Fruit fly (Drosophila melanogaster) whole organism, embryonic: Measurements from ENCODE around the gene mmy.

Experiments
- Atf-2 ChIP-seq: fragments of 200-800 bp; sonication (Bioruptor generic); optimal IDR thresholded peaks from 2 replicates; lab custom pipeline; 2016; ENCODE audit warnings: missing biosample characterization, missing genetic modification characterization
- BEAF-32 ChIP-seq: fragments of 200-800 bp; sonication (Bioruptor generic); optimal IDR thresholded peaks from 3 replicates; lab custom pipeline; 2017; ENCODE audit warnings: missing biosample characterization, missing genetic modification characterization, mild to moderate bottlenecking, moderate library complexity, missing genetic modification reagents
- Bgb ChIP-seq: fragments of 200-800 bp; sonication (Bioruptor generic); IDR thresholded peaks from 2 replicates; pipeline ENCODE4 v1.3.6; 2022; ENCODE audit warnings: missing biosample characterization, missing genetic modification characterization; ENCODE audit not compliant: partially characterized antibody
- CG12391 ChIP-seq: fragments of 200-800 bp; sonication (Bioruptor generic); optimal IDR thresholded peaks from 3 replicates; lab custom pipeline; 2018; ENCODE audit warnings: missing biosample characterization, mild to moderate bottlenecking, missing genetic modification characterization, moderate library complexity
- CG12942 ChIP-seq: fragments of 200-800 bp; sonication (Bioruptor generic); optimal IDR thresholded peaks from 3 replicates; lab custom pipeline; 2016; ENCODE audit warnings: missing biosample characterization, missing genetic modification characterization
- CG13775 ChIP-seq: fragments of 200-800 bp; sonication (Bioruptor generic); optimal IDR thresholded peaks from 3 replicates; lab custom pipeline; 2017; ENCODE audit warnings: missing biosample characterization, mild to moderate bottlenecking, missing genetic modification characterization
- CG14860 ChIP-seq: fragments of 200-800 bp; sonication (Bioruptor generic); IDR thresholded peaks from 3 replicates; pipeline ENCODE4 v1.3.6; 2022; ENCODE audit warnings: missing biosample characterization, missing genetic modification characterization; ENCODE audit not compliant: partially characterized antibody
- CG15696 ChIP-seq: fragments of 200-800 bp; sonication (Bioruptor generic); optimal IDR thresholded peaks from 2 replicates; lab custom pipeline; 2019; ENCODE audit warnings: missing biosample characterization, mild to moderate bottlenecking, missing genetic modification characterization, moderate library complexity
- CG1602 ChIP-seq: fragments of 200-800 bp; sonication (Bioruptor generic); optimal IDR thresholded peaks from 3 replicates; lab custom pipeline; 2016; ENCODE audit warnings: missing biosample characterization, missing genetic modification characterization
- CG16813 ChIP-seq: fragments of 200-800 bp; sonication (Bioruptor generic); IDR thresholded peaks from 3 replicates; pipeline ENCODE4 v1.3.6; 2022; ENCODE audit warnings: missing biosample characterization, missing genetic modification characterization; ENCODE audit not compliant: partially characterized antibody
- CG17361 ChIP-seq: fragments of 200-800 bp; sonication (Bioruptor generic); IDR thresholded peaks from 3 replicates; pipeline ENCODE4 v1.3.6; 2022; ENCODE audit warnings: missing biosample characterization, missing genetic modification characterization
- CG17829 ChIP-seq: fragments of 200-800 bp; optimal IDR thresholded peaks from 2 replicates; lab custom pipeline; 2019; ENCODE audit warnings: missing biosample characterization, mild to moderate bottlenecking, missing genetic modification characterization, moderate library complexity
- CG18011 ChIP-seq: fragments of 200-800 bp; sonication (Bioruptor generic); optimal IDR thresholded peaks from 2 replicates; lab custom pipeline; 2017; ENCODE audit warnings: missing biosample characterization, missing genetic modification characterization, mild to moderate bottlenecking, moderate library complexity, missing genotype
- CG2199 ChIP-seq: fragments of 200-800 bp; sonication (Bioruptor generic); IDR thresholded peaks from 3 replicates; pipeline ENCODE4 v1.3.6; 2022; ENCODE audit warnings: missing biosample characterization, missing genetic modification characterization
- CG2889 ChIP-seq: fragments of 200-800 bp; sonication (Bioruptor generic); IDR thresholded peaks from 3 replicates; pipeline ENCODE4 v1.3.6; 2022; ENCODE audit warnings: missing biosample characterization, missing genetic modification characterization
- CG32767 ChIP-seq: fragments of 200-800 bp; sonication (Bioruptor generic); IDR thresholded peaks from 2 replicates; pipeline ENCODE4 v1.3.6; 2022; ENCODE audit warnings: missing biosample characterization, missing genetic modification characterization
- CG33213 ChIP-seq: fragments of 200-800 bp; sonication (Bioruptor generic); optimal IDR thresholded peaks from 3 replicates; lab custom pipeline; 2016; ENCODE audit warnings: missing biosample characterization, missing genetic modification characterization
- CG34224 ChIP-seq: fragments of 200-800 bp; sonication (Bioruptor generic); IDR thresholded peaks from 3 replicates; pipeline ENCODE4 v1.3.6; 2022; ENCODE audit warnings: missing biosample characterization, missing genetic modification characterization; ENCODE audit not compliant: partially characterized antibody
- CG3838 ChIP-seq: fragments of 200-800 bp; sonication (Bioruptor generic); optimal IDR thresholded peaks from 3 replicates; lab custom pipeline; 2016; ENCODE audit warnings: missing biosample characterization, missing genetic modification characterization
- CG6791 ChIP-seq: fragments of 200-800 bp; sonication (Bioruptor generic); IDR thresholded peaks from 3 replicates; pipeline ENCODE4 v1.3.6; 2022; ENCODE audit warnings: missing biosample characterization, missing genetic modification characterization; ENCODE audit not compliant: partially characterized antibody
- CG7963 ChIP-seq: fragments of 200-800 bp; sonication (Bioruptor generic); IDR thresholded peaks from 3 replicates; pipeline ENCODE4 v1.3.6; 2022; ENCODE audit warnings: missing biosample characterization, missing genetic modification characterization; ENCODE audit not compliant: partially characterized antibody
- CG8924 ChIP-seq: fragments of 200-800 bp; optimal IDR thresholded peaks from 3 replicates; lab custom pipeline; 2019; ENCODE audit warnings: missing biosample characterization, mild to moderate bottlenecking, missing genetic modification characterization, moderate library complexity
- Camta ChIP-seq: fragments of 200-800 bp; sonication (Bioruptor generic); optimal IDR thresholded peaks from 2 replicates; lab custom pipeline; 2016; ENCODE audit warnings: missing biosample characterization, missing genetic modification characterization
- Dad ChIP-seq: fragments of 200-800 bp; sonication (Bioruptor generic); optimal IDR thresholded peaks from 3 replicates; lab custom pipeline; 2016; ENCODE audit warnings: missing biosample characterization, missing genetic modification characterization
- Eip74EF ChIP-seq, 2 experiments: fragments of 200-800 bp in 1 of 2; fragments of >200 bp in 1 of 2; sonication (Bioruptor generic) in 1 of 2; optimal IDR thresholded peaks; 2 replicates each; lab custom pipeline; 2017 to 2019; ENCODE audit warnings: missing biosample characterization in 2 of 2, missing genetic modification characterization in 2 of 2, mild to moderate bottlenecking in 1 of 2, moderate library complexity in 1 of 2
- Elba2 ChIP-seq: fragments of 200-800 bp; sonication (Bioruptor generic); optimal IDR thresholded peaks from 3 replicates; lab custom pipeline; 2016; ENCODE audit warnings: missing biosample characterization, missing genetic modification characterization
- Fer2 ChIP-seq: fragments of 200-800 bp; sonication (Bioruptor generic); optimal IDR thresholded peaks from 2 replicates; lab custom pipeline; 2018; ENCODE audit warnings: missing biosample characterization, mild to moderate bottlenecking, missing genetic modification characterization, moderate library complexity
- Hand ChIP-seq: fragments of 200-800 bp; sonication (Bioruptor generic); optimal IDR thresholded peaks from 2 replicates; lab custom pipeline; 2017; ENCODE audit warnings: mild to moderate bottlenecking, missing biosample characterization, missing genetic modification reagents, missing genetic modification characterization
- HmgD ChIP-seq: fragments of 200-800 bp; sonication (Bioruptor generic); optimal IDR thresholded peaks from 3 replicates; lab custom pipeline; 2016; ENCODE audit warnings: missing biosample characterization, missing genetic modification characterization
- MTF-1 ChIP-seq: fragments of 200-800 bp; sonication (Bioruptor generic); optimal IDR thresholded peaks from 2 replicates; lab custom pipeline; 2018; ENCODE audit warnings: missing biosample characterization, mild to moderate bottlenecking, missing genetic modification characterization, borderline replicate concordance
- NfI ChIP-seq: fragments of 200-800 bp; sonication (Bioruptor generic); optimal IDR thresholded peaks from 3 replicates; lab custom pipeline; 2018; ENCODE audit warnings: missing biosample characterization, mild to moderate bottlenecking, missing genetic modification characterization, moderate library complexity
- Oaz ChIP-seq: fragments of 200-800 bp; sonication (Bioruptor generic); IDR thresholded peaks from 2 replicates; pipeline ENCODE4 v1.3.6; 2022; ENCODE audit warnings: missing biosample characterization, missing genetic modification characterization
- bcd ChIP-seq: fragments of 200-800 bp; sonication (Bioruptor generic); optimal IDR thresholded peaks from 2 replicates; lab custom pipeline; 2017; ENCODE audit warnings: missing biosample characterization, mild to moderate bottlenecking, missing genetic modification characterization
- cwo ChIP-seq: fragments of 200-800 bp; sonication (Bioruptor generic); optimal IDR thresholded peaks from 3 replicates; lab custom pipeline; 2017; ENCODE audit warnings: missing biosample characterization, missing genetic modification characterization, mild to moderate bottlenecking, moderate library complexity, missing genetic modification reagents
- dmrt11E ChIP-seq: fragments of 200-800 bp; sonication (Bioruptor generic); optimal IDR thresholded peaks from 3 replicates; lab custom pipeline; 2018; ENCODE audit warnings: missing biosample characterization, mild to moderate bottlenecking, missing genetic modification characterization, moderate library complexity
- eve ChIP-seq, 2 experiments: fragments of >200 bp; optimal IDR thresholded peaks; 2 replicates each; lab custom pipeline; 2017; ENCODE audit warnings: missing biosample characterization in 2 of 2, missing genetic modification characterization in 2 of 2
- gro ChIP-seq: fragments of 200-800 bp; sonication (Bioruptor generic); optimal IDR thresholded peaks from 2 replicates; lab custom pipeline; 2016; ENCODE audit warnings: missing biosample characterization, missing genetic modification characterization
- hbn ChIP-seq: fragments of 200-800 bp; sonication (Bioruptor generic); IDR thresholded peaks from 2 replicates; pipeline ENCODE4 v1.3.6; 2022; ENCODE audit warnings: missing biosample characterization, missing genetic modification characterization; ENCODE audit not compliant: partially characterized antibody
- jigr1 ChIP-seq: fragments of 200-800 bp; sonication (Bioruptor generic); IDR thresholded peaks from 3 replicates; pipeline ENCODE4 v1.3.6; 2022; ENCODE audit warnings: missing biosample characterization, missing genetic modification characterization
- jumu ChIP-seq: fragments of 200-800 bp; sonication (Bioruptor generic); optimal IDR thresholded peaks from 3 replicates; lab custom pipeline; 2016; ENCODE audit warnings: missing biosample characterization, missing genetic modification characterization
- ken ChIP-seq: fragments of 200-800 bp; sonication (Bioruptor generic); IDR thresholded peaks from 3 replicates; pipeline ENCODE4 v1.3.6; 2022; ENCODE audit warnings: missing biosample characterization, missing genetic modification characterization
- lmd ChIP-seq: fragments of 200-800 bp; sonication (Bioruptor generic); IDR thresholded peaks from 2 replicates; pipeline ENCODE4 v1.3.6; 2022; ENCODE audit warnings: missing biosample characterization, missing genetic modification characterization
- phol ChIP-seq: fragments of 200-800 bp; sonication (Bioruptor generic); optimal IDR thresholded peaks from 3 replicates; lab custom pipeline; 2018; ENCODE audit warnings: missing biosample characterization, mild to moderate bottlenecking, missing genetic modification characterization, moderate library complexity
- pum ChIP-seq: fragments of 200-800 bp; sonication (Bioruptor generic); optimal IDR thresholded peaks from 2 replicates; lab custom pipeline; 2016; ENCODE audit warnings: missing biosample characterization, missing genetic modification characterization
- ranshi ChIP-seq: fragments of 200-800 bp; sonication (Bioruptor generic); IDR thresholded peaks from 2 replicates; pipeline ENCODE4 v1.3.6; 2022; ENCODE audit warnings: missing biosample characterization, missing genetic modification characterization
- ro ChIP-seq: fragments of 200-800 bp; sonication (Bioruptor generic); IDR thresholded peaks from 2 replicates; pipeline ENCODE4 v1.3.6; 2022; ENCODE audit warnings: missing biosample characterization, missing genetic modification characterization
- row ChIP-seq: fragments of 200-800 bp; sonication (Bioruptor generic); IDR thresholded peaks from 3 replicates; pipeline ENCODE4 v1.3.6; 2022; ENCODE audit warnings: missing biosample characterization, missing genetic modification characterization
- stwl ChIP-seq: fragments of 200-800 bp; sonication (Bioruptor generic); optimal IDR thresholded peaks from 3 replicates; lab custom pipeline; 2018; ENCODE audit warnings: missing biosample characterization, mild to moderate bottlenecking, missing genetic modification characterization, moderate library complexity
- yki ChIP-seq: fragments of >200 bp; optimal IDR thresholded peaks from 3 replicates; lab custom pipeline; 2018
- zfh1 ChIP-seq: fragments of 200-800 bp; sonication (Bioruptor generic); IDR thresholded peaks from 3 replicates; pipeline ENCODE4 v1.3.6; 2022; ENCODE audit warnings: missing biosample characterization, missing genetic modification characterization

mmy gene

dm6 chr2L:6467509-6467908 lies 6.2 kb downstream of the mmy start, which contains the start of gene HemK1:
Gene HemK1 (minus strand): TSS chr2L:6467698.
- TF ChIP-seq CG6791 (GFP tag; lab: Robert Waterston, UW) (peak; percentile 42; the same call in 1 of the 3 replicates), CG16813 (0 out of 3 replicates have a peak, but pooled peaks have one; percentile 42), jumu (GFP tag; lab: Kevin White, UChicago) (no peak), Camta (GFP tag; lab: Kevin White, UChicago) (no peak), eve (GFP tag; optimal IDR thresholded peaks at IDR 0.05; lab: Kevin White, UChicago) (no peak), phol (tag; lab: Kevin White, UChicago) (peak; percentile 23), gro (GFP tag; lab: Kevin White, UChicago) (peak; percentile 40), ranshi (GFP tag; lab: Robert Waterston, UW) (no peak), Bgb (GFP tag; lab: Robert Waterston, UW) (peak; percentile 70), Oaz (no peak), CG8924 (peak; percentile 3), CG17361 (no peak), CG12942 (GFP tag; lab: Kevin White, UChicago) (no peak), NfI (GFP tag; lab: Kevin White, UChicago) (peak; percentile 4), BEAF-32 (GFP tag; lab: Kevin White, UChicago) (peak; percentile 69), Fer2 (tag; lab: Kevin White, UChicago) (no peak), CG12391 (tag; lab: Kevin White, UChicago) (peak; percentile 42), stwl (tag; lab: Kevin White, UChicago) (peak; percentile 66), CG3838 (GFP tag; lab: Kevin White, UChicago) (no peak), lmd (GFP tag; lab: Robert Waterston, UW) (no peak), CG34224 (GFP tag; lab: Robert Waterston, UW) (0 out of 3 replicates have a peak, but pooled peaks have one; percentile 38), MTF-1 (GFP tag; lab: Kevin White, UChicago) (no peak), CG18011 (GFP tag; lab: Kevin White, UChicago) (no peak), CG33213 (GFP tag; lab: Kevin White, UChicago) (peak; percentile 75), CG2199 (GFP tag; lab: Robert Waterston, UW) (0 out of 3 replicates have a peak, but pooled peaks have one; percentile 29), CG1602 (GFP tag; lab: Kevin White, UChicago) (no peak), dmrt11E (tag; lab: Kevin White, UChicago) (no peak), Hand (GFP tag; lab: Kevin White, UChicago) (no peak), CG15696 (no peak), ken (GFP tag; lab: Robert Waterston, UW) (no peak), CG32767 (GFP tag; lab: Robert Waterston, UW) (no peak), yki (lab: Kevin White, UChicago) (no peak), Dad (GFP tag; lab: Kevin White, UChicago) (peak; percentile 21), CG17829 (tag; lab: Kevin White, UChicago) (peak; percentile 5), bcd (GFP tag; lab: Kevin White, UChicago) (no peak), CG13775 (no peak), Atf-2 (no peak), Eip74EF (GFP tag; optimal IDR thresholded peaks at IDR 0.05; lab: Kevin White, UChicago) (peak in 1 of 2 experiments; percentile 16), row (GFP tag; lab: Robert Waterston, UW) (peak; percentile 40; the same call in 1 of the 3 replicates), CG2889 (GFP tag; lab: Robert Waterston, UW) (no peak), pum (GFP tag; lab: Kevin White, UChicago) (no peak), ro (GFP tag; lab: Robert Waterston, UW) (no peak), cwo (GFP tag; lab: Kevin White, UChicago) (no peak), jigr1 (GFP tag; lab: Robert Waterston, UW) (no peak), CG7963 (GFP tag; lab: Robert Waterston, UW) (no peak), Elba2 (no peak), CG14860 (GFP tag; lab: Robert Waterston, UW) (no peak), hbn (GFP tag; lab: Robert Waterston, UW) (no peak), HmgD (GFP tag; lab: Kevin White, UChicago) (peak; percentile 58), zfh1 (no peak)
